Worm (Caenorhabditis elegans): ENCODE results near the gene T22C8.1.

The T22C8.1 gene

ce11 chrII:8569038-8569977 is 43.3 kb upstream of the T22C8.1 start, which contains the start of the genes col-38 and rpl-5 (continued):
- TF ChIP-seq tbx-2 (tag; optimal IDR thresholded peaks at IDR 0.05) = peak; percentile 38
- TF ChIP-seq nhr-237 (tag; optimal IDR thresholded peaks at IDR 0.05) = no peak
- peak; percentile 73 for TF ChIP-seq nhr-11 (tag; optimal IDR thresholded peaks at IDR 0.05)
- TF ChIP-seq ama-1 (optimal IDR thresholded peaks at IDR 0.05) = peak; percentile 7
- TF ChIP-seq ceh-16 (tag; optimal IDR thresholded peaks at IDR 0.05) = no peak

ce11 chrII:8570977-8571376 is 41.6 kb upstream of the T22C8.1 start, which contains the start of gene bcs-1:
Gene bcs-1, plus strand, starts transcription at chrII:8571085.
- no peak for TF ChIP-seq nhr-23 (tag; optimal IDR thresholded peaks at IDR 0.05)
- no peak for TF ChIP-seq eor-1 (tag; optimal IDR thresholded peaks at IDR 0.05)
- TF ChIP-seq pqm-1 (tag; optimal IDR thresholded peaks at IDR 0.05) = no peak
- no peak for TF ChIP-seq aly-2 (tag; optimal IDR thresholded peaks at IDR 0.05)
- TF ChIP-seq lin-39 (tag; optimal IDR thresholded peaks at IDR 0.05) = no peak
- TF ChIP-seq lsy-12 (tag; optimal IDR thresholded peaks at IDR 0.05) = no peak
- TF ChIP-seq nhr-237 (tag; optimal IDR thresholded peaks at IDR 0.05) = no peak
- TF ChIP-seq R02D3.7 (tag; optimal IDR thresholded peaks at IDR 0.05) = no peak
- no peak for TF ChIP-seq fos-1 (tag; optimal IDR thresholded peaks at IDR 0.05)
- no peak for TF ChIP-seq snpc-4 (tag; optimal IDR thresholded peaks at IDR 0.05)

ce11 chrII:8573044-8573443 is 39.5 kb upstream of the T22C8.1 start, which contains the start of gene F54C9.7:
Gene F54C9.7, plus strand, starts transcription at chrII:8573344.
- TF ChIP-seq jun-1 (tag; optimal IDR thresholded peaks at IDR 0.05) = no peak
- TF ChIP-seq nhr-43 (tag; optimal IDR thresholded peaks at IDR 0.05; ENCODE audit: poor library complexity, severe bottlenecking) = no peak
- no peak for TF ChIP-seq nhr-77 (tag; optimal IDR thresholded peaks at IDR 0.05)

- TF ChIP-seq aly-2 (tag; optimal IDR thresholded peaks at IDR 0.05) = no peak
- no peak for TF ChIP-seq jun-1 (tag; optimal IDR thresholded peaks at IDR 0.05)
- no peak for TF ChIP-seq unc-39 (tag; optimal IDR thresholded peaks at IDR 0.05)
- TF ChIP-seq snpc-4 (tag; optimal IDR thresholded peaks at IDR 0.05) = no peak
- no peak for TF ChIP-seq nhr-237 (tag; optimal IDR thresholded peaks at IDR 0.05)
- no peak for TF ChIP-seq lin-39 (tag; optimal IDR thresholded peaks at IDR 0.05)
- no peak for TF ChIP-seq R02D3.7 (tag; optimal IDR thresholded peaks at IDR 0.05)
- no peak for TF ChIP-seq lin-15B (tag; optimal IDR thresholded peaks at IDR 0.05)
- no peak for TF ChIP-seq elt-1 (tag; optimal IDR thresholded peaks at IDR 0.05)
- TF ChIP-seq nhr-43 (tag; optimal IDR thresholded peaks at IDR 0.05; ENCODE audit: poor library complexity, severe bottlenecking) = no peak
- TF ChIP-seq nhr-12 (tag; optimal IDR thresholded peaks at IDR 0.05) = no peak
- TF ChIP-seq egl-27 (tag; optimal IDR thresholded peaks at IDR 0.05) = no peak
- TF ChIP-seq ceh-82 (tag; optimal IDR thresholded peaks at IDR 0.05) = no peak
- TF ChIP-seq ZK546.5 (tag; optimal IDR thresholded peaks at IDR 0.05) = no peak
- no peak for TF ChIP-seq nhr-76 (tag; optimal IDR thresholded peaks at IDR 0.05)
These were observed 37.4 kb upstream of the T22C8.1 start, which contains the start of gene puf-5 for ce11 chrII:8575184-8575583. Gene puf-5, plus strand, starts transcription at chrII:8575541.

ce11 chrII:8577509-8578099 is 35.0 kb upstream of the T22C8.1 start, which contains the start of gene F54C9.9:
Gene F54C9.9, plus strand, starts transcription at chrII:8578049.
- TF ChIP-seq tbx-2 (tag; optimal IDR thresholded peaks at IDR 0.05) (no peak), jun-1 (tag; optimal IDR thresholded peaks at IDR 0.05) (no peak), pha-4 (tag; optimal IDR thresholded peaks at IDR 0.05) (peak; percentile 71), lin-15B (tag; optimal IDR thresholded peaks at IDR 0.05) (peak; percentile 42), ceh-16 (tag; optimal IDR thresholded peaks at IDR 0.05) (no peak), nfya-1 (tag; optimal IDR thresholded peaks at IDR 0.05; ENCODE audit: insufficient read depth) (peak; percentile 21), nhr-67 (tag; optimal IDR thresholded peaks at IDR 0.05) (peak; percentile 35)

ce11 chrII:8581700-8582099 is 30.9 kb upstream of the T22C8.1 start, which contains the start of gene arl-1:
Gene arl-1, plus strand, starts transcription at chrII:8582000.
- TF ChIP-seq nhr-43 (tag; optimal IDR thresholded peaks at IDR 0.05; ENCODE audit: poor library complexity, severe bottlenecking) (no peak), lin-15B (tag; optimal IDR thresholded peaks at IDR 0.05) (no peak), skn-1 (tag; optimal IDR thresholded peaks at IDR 0.05) (no peak), elt-3 (tag; optimal IDR thresholded peaks at IDR 0.05) (no peak), ceh-9 (tag; optimal IDR thresholded peaks at IDR 0.05) (no peak), mml-1 (tag; optimal IDR thresholded peaks at IDR 0.05) (no peak), elt-1 (tag; optimal IDR thresholded peaks at IDR 0.05) (no peak), ceh-28 (tag; optimal IDR thresholded peaks at IDR 0.05) (no peak), ama-1 (optimal IDR thresholded peaks at IDR 0.05) (no peak), ZK546.5 (tag; optimal IDR thresholded peaks at IDR 0.05) (no peak)

All from whole organism, L3 larva.